Fruit fly (Drosophila melanogaster): Measurements from ENCODE around the gene CG45122.

Gene CG45122

dm6 chr3R:13015811-13016766 is 27.9 kb upstream of the CG45122 start:
- TF ChIP-seq nerfin-1 (tag; optimal IDR thresholded peaks at IDR 0.05): no peak
- no peak for TF ChIP-seq YL-1 (GFP tag; optimal IDR thresholded peaks at IDR 0.05)
- no peak for TF ChIP-seq jumu (GFP tag; optimal IDR thresholded peaks at IDR 0.05)
- TF ChIP-seq sug (tag; optimal IDR thresholded peaks at IDR 0.05): peak; percentile 48
- TF ChIP-seq CG11398 (GFP tag; optimal IDR thresholded peaks at IDR 0.05): peak; percentile 10
- TF ChIP-seq fd102C (GFP tag; optimal IDR thresholded peaks at IDR 0.05): no peak
- no peak for TF ChIP-seq cwo (GFP tag; optimal IDR thresholded peaks at IDR 0.05)
- peak; percentile 18 for TF ChIP-seq CG2712 (tag; optimal IDR thresholded peaks at IDR 0.05)
- TF ChIP-seq lbe (GFP tag; optimal IDR thresholded peaks at IDR 0.05): peak; percentile 57
- 0 out of 2 replicates have a peak, but pooled peaks have one; percentile 15 for TF ChIP-seq CG3847 (GFP tag; IDR thresholded peaks at IDR 0.05)
- TF ChIP-seq grau (tag; optimal IDR thresholded peaks at IDR 0.05): peak; percentile 5
- peak in 1 of 2 experiments; percentile 27 for TF ChIP-seq chif (GFP tag; optimal IDR thresholded peaks at IDR 0.05)
- TF ChIP-seq CG2199 (GFP tag; IDR thresholded peaks at IDR 0.05): peak; percentile 50; the same call in 2 of the 3 replicates
- TF ChIP-seq CG4730 (GFP tag; IDR thresholded peaks at IDR 0.05): no peak
- TF ChIP-seq grn (GFP tag; optimal IDR thresholded peaks at IDR 0.05): peak; percentile 88
- no peak for TF ChIP-seq Dll (GFP tag; IDR thresholded peaks at IDR 0.05; ENCODE audit: partially characterized antibody)
- no peak for TF ChIP-seq Antp (GFP tag; optimal IDR thresholded peaks at IDR 0.05)
- peak; percentile 13 for TF ChIP-seq dmrt11E (tag; optimal IDR thresholded peaks at IDR 0.05)
- TF ChIP-seq CG12769 (tag; optimal IDR thresholded peaks at IDR 0.05): peak; percentile 85
- TF ChIP-seq CG32532 (GFP tag; IDR thresholded peaks at IDR 0.05): peak; percentile 55
- TF ChIP-seq Aef1 (GFP tag; IDR thresholded peaks at IDR 0.05): no peak
- no peak for TF ChIP-seq CG9817 (tag; optimal IDR thresholded peaks at IDR 0.05)
- TF ChIP-seq CG10959 (GFP tag; IDR thresholded peaks at IDR 0.05): no peak
- peak; percentile 27 for TF ChIP-seq CHES-1-like (GFP tag; optimal IDR thresholded peaks at IDR 0.05)
- TF ChIP-seq CG2120 (GFP tag; optimal IDR thresholded peaks at IDR 0.05): peak; percentile 59
- TF ChIP-seq sr (GFP tag; IDR thresholded peaks at IDR 0.05): no peak
- peak; percentile 34 for TF ChIP-seq CG34376 (GFP tag; optimal IDR thresholded peaks at IDR 0.05)
- peak; percentile 37 for TF ChIP-seq CG10543 (GFP tag; optimal IDR thresholded peaks at IDR 0.05)
- TF ChIP-seq tup (GFP tag; optimal IDR thresholded peaks at IDR 0.05): no peak
- TF ChIP-seq nom (GFP tag; optimal IDR thresholded peaks at IDR 0.05): peak; percentile 68
- peak; percentile 25 for TF ChIP-seq CG7556 (GFP tag; optimal IDR thresholded peaks at IDR 0.05)
- TF ChIP-seq CG12299 (tag; optimal IDR thresholded peaks at IDR 0.05): no peak
- no peak for TF ChIP-seq fd64A (GFP tag; optimal IDR thresholded peaks at IDR 0.05)
- no peak for TF ChIP-seq vfl (GFP tag; optimal IDR thresholded peaks at IDR 0.05)
- TF ChIP-seq CG8924 (tag; optimal IDR thresholded peaks at IDR 0.05): no peak
- TF ChIP-seq CG13624 (GFP tag; optimal IDR thresholded peaks at IDR 0.05): no peak
- 0 out of 3 replicates have a peak, but pooled peaks have one; percentile 16 for TF ChIP-seq ci (GFP tag; IDR thresholded peaks at IDR 0.05)
- TF ChIP-seq CG30431 (GFP tag; optimal IDR thresholded peaks at IDR 0.05): no peak
- no peak for TF ChIP-seq CG1832 (GFP tag; optimal IDR thresholded peaks at IDR 0.05)
- no peak for TF ChIP-seq Dek (tag; optimal IDR thresholded peaks at IDR 0.05)
- TF ChIP-seq fru (optimal IDR thresholded peaks at IDR 0.05): no peak
- peak in 1 of 3 experiments; percentile 38 for TF ChIP-seq Stat92E (GFP tag; optimal IDR thresholded peaks at IDR 0.05)
- TF ChIP-seq Gsc (GFP tag; IDR thresholded peaks at IDR 0.05): no peak
- no peak for TF ChIP-seq mld (GFP tag; IDR thresholded peaks at IDR 0.05; ENCODE audit: partially characterized antibody)
- TF ChIP-seq CG4707 (GFP tag; optimal IDR thresholded peaks at IDR 0.05): no peak
- peak; percentile 2 for TF ChIP-seq HmgD (GFP tag; optimal IDR thresholded peaks at IDR 0.05)
- no peak for TF ChIP-seq CG8290 (GFP tag; optimal IDR thresholded peaks at IDR 0.05)
- TF ChIP-seq CG8290 (tag; optimal IDR thresholded peaks at IDR 0.05): peak in 1 of 2 experiments; percentile 35
- peak; percentile 59 for TF ChIP-seq CG31224 (GFP tag; IDR thresholded peaks at IDR 0.05)
